Fruit fly (Drosophila melanogaster) whole organism, prepupa: ENCODE measurements around the gene Ubx.

Source experiments
- Blimp-1 ChIP-seq: fragments of 200-800 bp; sonication (Bioruptor generic); optimal IDR thresholded peaks from 3 replicates; lab custom pipeline; 2017; ENCODE audit warnings: missing biosample characterization, missing genetic modification characterization, mild to moderate bottlenecking, moderate library complexity, missing genetic modification reagents
- CG34406 ChIP-seq: fragments of 200-800 bp; sonication (Bioruptor generic); optimal IDR thresholded peaks from 3 replicates; lab custom pipeline; 2016; ENCODE audit warnings: missing biosample characterization, missing genetic modification characterization
- CG6854 ChIP-seq: fragments of 200-800 bp; sonication (Bioruptor generic); optimal IDR thresholded peaks from 2 replicates; lab custom pipeline; 2017; ENCODE audit warnings: missing biosample characterization, mild to moderate bottlenecking, missing genetic modification characterization
- CG8319 ChIP-seq: fragments of 200-800 bp; sonication (Bioruptor generic); optimal IDR thresholded peaks from 3 replicates; lab custom pipeline; 2016; ENCODE audit warnings: missing biosample characterization, missing genetic modification characterization
- Gug ChIP-seq: fragments of 200-800 bp; sonication (Bioruptor generic); IDR thresholded peaks from 2 replicates; pipeline ENCODE4 v1.3.6; 2022; ENCODE audit warnings: missing biosample characterization, missing genetic modification characterization
- Smox ChIP-seq: fragments of 200-800 bp; sonication (Bioruptor generic); optimal IDR thresholded peaks from 3 replicates; lab custom pipeline; 2016; ENCODE audit warnings: missing biosample characterization, missing genetic modification characterization
- acj6 ChIP-seq: fragments of 200-800 bp; sonication (Bioruptor generic); optimal IDR thresholded peaks from 3 replicates; lab custom pipeline; 2016; ENCODE audit warnings: missing biosample characterization, missing genetic modification characterization
- dsx ChIP-seq: fragments of 200-800 bp; optimal IDR thresholded peaks from 3 replicates; lab custom pipeline; 2019; ENCODE audit warnings: missing biosample characterization, mild to moderate bottlenecking, missing genetic modification characterization, moderate library complexity; ENCODE audit not compliant: poor library complexity, severe bottlenecking
- ss ChIP-seq, 2 experiments: fragments of 200-800 bp; sonication (Bioruptor generic); optimal IDR thresholded peaks; 2 replicates in 1 of 2; 3 replicates in 1 of 2; lab custom pipeline; 2017 to 2018; ENCODE audit warnings: mild to moderate bottlenecking in 2 of 2, missing biosample characterization in 2 of 2, missing genetic modification characterization in 2 of 2, moderate library complexity in 1 of 2

DNA sequence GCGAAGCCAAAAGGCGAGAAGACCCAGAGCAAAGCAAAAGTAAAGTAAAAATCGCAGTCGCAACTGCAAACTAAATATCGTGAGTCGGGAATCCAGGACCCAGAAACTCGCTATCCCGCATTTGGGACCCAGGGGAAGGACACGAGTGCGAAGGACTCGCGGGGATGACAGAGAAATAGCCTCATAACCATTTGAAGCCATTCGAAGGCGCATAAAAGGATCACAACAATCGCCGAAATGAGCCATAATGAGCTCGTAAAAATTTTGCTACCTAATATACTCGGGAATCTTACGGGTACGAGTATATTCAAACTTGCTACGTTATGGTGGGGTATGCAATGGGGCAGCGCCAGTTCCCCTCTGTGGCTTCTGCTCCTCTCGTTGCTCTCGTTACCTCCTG lies 1.6 kb upstream of the Ubx start:
- TF ChIP-seq Gug (GFP tag; lab: Robert Waterston, UW) (no peak), CG6854 (GFP tag; lab: Kevin White, UChicago) (no peak), CG34406 (GFP tag; lab: Kevin White, UChicago) (no peak), Blimp-1 (GFP tag; lab: Kevin White, UChicago) (no peak), ss (GFP tag; optimal IDR thresholded peaks at IDR 0.05; lab: Kevin White, UChicago) (no peak), dsx (GFP tag; lab: Kevin White, UChicago) (no peak), Smox (GFP tag; lab: Kevin White, UChicago) (no peak), CG8319 (no peak), acj6 (GFP tag; lab: Kevin White, UChicago) (no peak)
